Worm (Caenorhabditis elegans): ENCODE results near the gene nspb-11.

The nspb-11 gene

ce11 chrII:12895078-12895670 is 12.0 kb upstream of the nspb-11 start, which contains the start of the genes clec-62 and clec-63:
TSS of gene clec-62 (minus strand) at chrII:12895128.
TSS of gene clec-63 (plus strand) at chrII:12895638.
- no peak for TF ChIP-seq nhr-11 (tag; optimal IDR thresholded peaks at IDR 0.05)
- TF ChIP-seq npax-4 (tag; optimal IDR thresholded peaks at IDR 0.05) = no peak

ce11 chrII:12896666-12897065 is 10.5 kb upstream of the nspb-11 start:
- TF ChIP-seq unc-42 (tag; optimal IDR thresholded peaks at IDR 0.05) (no peak), unc-55 (GFP tag; optimal IDR thresholded peaks at IDR 0.05) (no peak), C38D4.7 (GFP tag; optimal IDR thresholded peaks at IDR 0.05) (no peak)

DNA sequence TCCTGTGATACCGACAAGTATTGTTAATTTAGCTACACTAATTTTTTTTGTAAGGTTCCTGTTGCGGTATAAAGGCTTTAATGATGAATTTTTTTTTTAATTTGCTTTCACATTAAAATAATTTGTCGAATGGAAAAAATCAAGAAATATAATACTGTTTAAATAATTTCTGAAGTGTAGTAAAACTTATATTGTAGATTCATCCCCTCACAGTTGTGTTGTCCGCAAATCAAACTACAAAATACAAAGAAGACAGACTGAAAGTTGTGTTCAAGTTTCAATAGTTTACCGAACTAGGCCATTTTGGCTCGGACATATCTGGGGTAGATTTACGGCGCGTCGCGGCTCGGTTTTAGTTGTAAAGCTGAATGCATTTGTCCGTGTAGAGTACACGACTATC is 9.8 kb upstream of the nspb-11 start:
- TF ChIP-seq mec-3 (tag; optimal IDR thresholded peaks at IDR 0.05; ENCODE audit: borderline replicate concordance) = no peak

ce11 chrII:12897942-12898341 is 9.2 kb upstream of the nspb-11 start, which contains the start of gene clec-64:
TSS of gene clec-64 (plus strand) at chrII:12898242.
- no peak for TF ChIP-seq lin-11 (tag; optimal IDR thresholded peaks at IDR 0.05)
- no peak for TF ChIP-seq mec-3 (tag; optimal IDR thresholded peaks at IDR 0.05; ENCODE audit: borderline replicate concordance)
- no peak for TF ChIP-seq hlh-15 (tag; optimal IDR thresholded peaks at IDR 0.05)
- no peak for TF ChIP-seq F13H6.1 (tag; optimal IDR thresholded peaks at IDR 0.05)
- no peak for TF ChIP-seq elt-4 (tag; optimal IDR thresholded peaks at IDR 0.05)
- TF ChIP-seq unc-55 (GFP tag; optimal IDR thresholded peaks at IDR 0.05) = no peak
- TF ChIP-seq ceh-45 (GFP tag; IDR thresholded peaks at IDR 0.05) = no peak

DNA sequence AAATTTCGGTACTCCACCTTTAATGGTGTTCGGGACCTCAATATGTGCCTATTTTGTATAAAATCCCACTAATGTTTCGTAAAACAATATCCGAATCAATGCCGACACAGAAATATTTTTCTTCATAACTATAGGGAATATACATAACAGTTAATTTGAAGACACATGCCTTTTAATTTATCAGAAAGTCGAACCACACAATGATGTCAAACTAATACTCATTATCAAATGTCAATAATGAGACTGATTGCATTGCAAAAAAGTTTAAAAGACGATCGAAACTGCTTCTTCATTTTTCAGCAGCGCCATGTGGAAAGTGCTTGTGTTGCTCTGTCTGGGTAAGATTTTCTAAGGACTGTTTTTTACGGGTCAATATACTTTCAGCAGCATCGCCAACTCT is 6.1 kb upstream of the nspb-11 start, which contains the start of gene clec-65:
TSS of gene clec-65 (plus strand) at position 301 of the 400 bp plus-strand sequence.
- no peak for TF ChIP-seq fkh-10 (GFP tag; optimal IDR thresholded peaks at IDR 0.05)
- TF ChIP-seq C38D4.7 (GFP tag; optimal IDR thresholded peaks at IDR 0.05) = no peak
- no peak for TF ChIP-seq pat-9 (tag; optimal IDR thresholded peaks at IDR 0.05)
- TF ChIP-seq ceh-31 (tag; optimal IDR thresholded peaks at IDR 0.05) = no peak
- no peak for TF ChIP-seq F13H6.1 (tag; optimal IDR thresholded peaks at IDR 0.05)
- no peak for TF ChIP-seq ceh-22 (tag; optimal IDR thresholded peaks at IDR 0.05)

ce11 chrII:12904174-12904573 is 3.0 kb upstream of the nspb-11 start, which contains the start of gene clec-66:
TSS of gene clec-66 (plus strand) at chrII:12904398.
- TF ChIP-seq unc-86 (tag; optimal IDR thresholded peaks at IDR 0.05) = no peak
- no peak for TF ChIP-seq pha-2 (tag; optimal IDR thresholded peaks at IDR 0.05)
- TF ChIP-seq pqm-1 (tag; optimal IDR thresholded peaks at IDR 0.05) = no peak
- TF ChIP-seq syd-9 (tag; optimal IDR thresholded peaks at IDR 0.05) = no peak
- TF ChIP-seq dmd-4 (tag; optimal IDR thresholded peaks at IDR 0.05; ENCODE audit: borderline replicate concordance) = no peak
- TF ChIP-seq ceh-45 (GFP tag; IDR thresholded peaks at IDR 0.05) = no peak
- TF ChIP-seq rnt-1 (tag; optimal IDR thresholded peaks at IDR 0.05) = no peak
- no peak for TF ChIP-seq eyg-1 (tag; optimal IDR thresholded peaks at IDR 0.05)
- no peak for TF ChIP-seq unc-3 (GFP tag; conservative IDR thresholded peaks at IDR 0.05)
- TF ChIP-seq unc-3 (tag; optimal IDR thresholded peaks at IDR 0.05) = no peak
- no peak for TF ChIP-seq ceh-19 (GFP tag; optimal IDR thresholded peaks at IDR 0.05)
- no peak for TF ChIP-seq ref-2 (tag; optimal IDR thresholded peaks at IDR 0.05)
- TF ChIP-seq tbx-2 (tag; optimal IDR thresholded peaks at IDR 0.05) = no peak
- TF ChIP-seq tbx-7 (tag; optimal IDR thresholded peaks at IDR 0.05) = no peak
- no peak for TF ChIP-seq mec-3 (tag; optimal IDR thresholded peaks at IDR 0.05; ENCODE audit: borderline replicate concordance)
- TF ChIP-seq ceh-34 (tag; optimal IDR thresholded peaks at IDR 0.05) = no peak
- no peak for TF ChIP-seq ztf-16 (tag; optimal IDR thresholded peaks at IDR 0.05)

ce11 chrII:12908779-12909178 is 1.6 kb downstream of the nspb-11 start, which contains the start of gene ddn-2:
TSS of gene ddn-2 (plus strand) at chrII:12909079.
- no peak for TF ChIP-seq hlh-6 (tag; optimal IDR thresholded peaks at IDR 0.05)
- TF ChIP-seq ceh-48 (tag; optimal IDR thresholded peaks at IDR 0.05) = no peak
- no peak for TF ChIP-seq ceh-19 (GFP tag; optimal IDR thresholded peaks at IDR 0.05)
- no peak for TF ChIP-seq ahr-1 (tag; optimal IDR thresholded peaks at IDR 0.05)
- TF ChIP-seq ceh-31 (tag; optimal IDR thresholded peaks at IDR 0.05) = no peak
- TF ChIP-seq ceh-9 (tag; optimal IDR thresholded peaks at IDR 0.05) = no peak
- no peak for TF ChIP-seq fax-1 (tag; optimal IDR thresholded peaks at IDR 0.05)
- no peak for TF ChIP-seq nhr-11 (tag; optimal IDR thresholded peaks at IDR 0.05)
- TF ChIP-seq C38D4.7 (GFP tag; optimal IDR thresholded peaks at IDR 0.05) = no peak
- TF ChIP-seq T23F11.4 (GFP tag; optimal IDR thresholded peaks at IDR 0.05) = no peak
- TF ChIP-seq unc-3 (GFP tag; conservative IDR thresholded peaks at IDR 0.05) = no peak
- TF ChIP-seq unc-3 (tag; optimal IDR thresholded peaks at IDR 0.05) = no peak
- TF ChIP-seq madf-2 (tag; optimal IDR thresholded peaks at IDR 0.05) = no peak
- no peak for TF ChIP-seq zip-5 (tag; optimal IDR thresholded peaks at IDR 0.05)
